Fruit fly (Drosophila melanogaster): ENCODE results near the gene Pink1.

dm6 chrX:6662876-6663551, 20.6 kb upstream of the Pink1 start:
- no peak for TF ChIP-seq CG7045 (GFP tag; optimal IDR thresholded peaks at IDR 0.05)
- no peak for TF ChIP-seq kay (GFP tag; ENCODE audit: borderline replicate concordance)
- TF ChIP-seq CG1620 (GFP tag; optimal IDR thresholded peaks at IDR 0.05): no peak
- TF ChIP-seq CG5204 (GFP tag; optimal IDR thresholded peaks at IDR 0.05): no peak
